Fruit fly (Drosophila melanogaster) S2 (cell line): ENCODE results near the gene Mtpalpha.

ENCODE experiments used
- CG8478 ChIP-seq: fragments of >200 bp; optimal IDR thresholded peaks from 2 replicates; lab custom pipeline; 2018
- CTCF ChIP-seq, 2 experiments: fragments of >200 bp; optimal IDR thresholded peaks; 2 replicates each; lab custom pipeline; 2018

DNA sequence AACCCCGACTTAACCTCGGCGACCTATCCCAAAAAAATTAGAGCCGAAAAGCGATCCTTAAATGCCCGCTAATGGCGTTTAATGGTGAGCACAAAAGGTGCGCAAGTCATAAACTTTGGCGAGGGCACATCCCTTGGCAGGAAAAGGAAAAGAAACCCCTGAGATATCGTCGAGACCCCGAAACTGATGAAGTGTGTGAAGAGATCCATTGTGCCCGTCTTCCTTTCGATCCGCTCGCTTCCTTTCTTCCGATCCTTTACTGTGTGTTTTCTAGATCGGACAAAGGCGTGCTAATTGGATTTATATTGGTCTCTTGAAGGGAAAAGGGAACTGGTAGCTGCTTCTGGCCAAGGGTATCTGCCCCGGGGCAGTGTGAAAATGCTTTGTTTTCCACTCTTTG lies 24.7 kb upstream of the Mtpalpha start:
- no peak for TF ChIP-seq CTCF (optimal IDR thresholded peaks at IDR 0.05; lab: Kevin White, UChicago)
- TF ChIP-seq CG8478 (lab: Kevin White, UChicago), result no peak
